Worm (Caenorhabditis elegans): ENCODE measurements around the gene srj-9.

The srj-9 gene

ce11 chrV:3424341-3424740 lies 7.4 kb upstream of the srj-9 start, which contains the start of gene srab-21:
Gene srab-21 (minus strand): TSS chrV:3424441.
- TF ChIP-seq snpc-1.3 (tag; optimal IDR thresholded peaks at IDR 0.05; ENCODE audit: insufficient read depth), result no peak

- no peak for TF ChIP-seq nfyb-1 (GFP tag; IDR thresholded peaks at IDR 0.05)
- TF ChIP-seq ceh-27 (GFP tag; optimal IDR thresholded peaks at IDR 0.05), result no peak
- TF ChIP-seq tbp1 (GFP tag; optimal IDR thresholded peaks at IDR 0.05), result no peak
- TF ChIP-seq nhr-120 (GFP tag; IDR thresholded peaks at IDR 0.05), result no peak
- no peak for TF ChIP-seq tbx-9 (tag; optimal IDR thresholded peaks at IDR 0.05; ENCODE audit: borderline replicate concordance)
- TF ChIP-seq hlh-12 (tag; optimal IDR thresholded peaks at IDR 0.05), result no peak
- no peak for TF ChIP-seq lin-26 (GFP tag; IDR thresholded peaks at IDR 0.05)
- no peak for TF ChIP-seq lag-1 (GFP tag; IDR thresholded peaks at IDR 0.05)
- no peak for TF ChIP-seq Y79H2A.3 (GFP tag; conservative IDR thresholded peaks at IDR 0.05)
- no peak for TF ChIP-seq ztf-3 (GFP tag; optimal IDR thresholded peaks at IDR 0.05)
- no peak for TF ChIP-seq die-1 (tag; optimal IDR thresholded peaks at IDR 0.05)
- no peak for TF ChIP-seq let-526 (GFP tag; IDR thresholded peaks at IDR 0.05)
- TF ChIP-seq aptf-3 (GFP tag; IDR thresholded peaks at IDR 0.05), result no peak
- no peak for TF ChIP-seq F39B2.1 (GFP tag; IDR thresholded peaks at IDR 0.05)
- no peak for TF ChIP-seq ztf-6 (GFP tag; IDR thresholded peaks at IDR 0.05)
- no peak for TF ChIP-seq ztf-26 (tag; optimal IDR thresholded peaks at IDR 0.05)
- no peak for TF ChIP-seq mes-4 (tag; optimal IDR thresholded peaks at IDR 0.05)
- no peak for TF ChIP-seq ztf-18 (tag; optimal IDR thresholded peaks at IDR 0.05)
These were observed 5.7 kb upstream of the srj-9 start, which contains the start of gene srab-22 for ce11 chrV:3426076-3426475. Gene srab-22 (plus strand): TSS chrV:3426376.

DNA sequence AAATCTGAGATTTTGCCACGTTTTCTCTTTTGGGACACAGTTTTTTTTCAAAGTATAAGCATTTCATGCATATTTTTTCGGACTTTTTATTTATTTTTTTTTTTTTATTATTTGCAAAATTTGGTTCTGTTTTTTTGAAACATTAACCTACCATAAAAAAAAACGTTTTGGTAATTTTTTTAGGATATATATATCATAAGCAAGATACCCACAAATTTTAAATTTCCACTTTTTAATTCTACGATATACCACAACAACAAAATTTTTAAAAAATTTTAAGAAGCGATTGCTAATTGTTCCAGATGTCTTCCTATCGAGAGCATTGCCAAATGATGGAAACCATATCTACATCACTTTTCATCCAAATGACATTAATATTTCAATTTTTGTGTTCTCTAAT lies 3.0 kb upstream of the srj-9 start, which contains the start of gene srab-20:
Gene srab-20, plus strand, starts transcription at position 301 of the 400 bp plus-strand sequence.
- no peak for TF ChIP-seq ztf-18 (tag; optimal IDR thresholded peaks at IDR 0.05)
- TF ChIP-seq B0261.1 (tag; optimal IDR thresholded peaks at IDR 0.05), result no peak
- no peak for TF ChIP-seq rcor-1 (GFP tag; IDR thresholded peaks at IDR 0.05)
- TF ChIP-seq ztf-25 (GFP tag; IDR thresholded peaks at IDR 0.05), result no peak
- TF ChIP-seq F57C9.4 (tag; optimal IDR thresholded peaks at IDR 0.05), result no peak
- TF ChIP-seq B0019.2 (GFP tag; conservative IDR thresholded peaks at IDR 0.05), result no peak
- no peak for TF ChIP-seq lin-54 (GFP tag; optimal IDR thresholded peaks at IDR 0.05)
- no peak for TF ChIP-seq T26A5.8 (tag; optimal IDR thresholded peaks at IDR 0.05)
- no peak for TF ChIP-seq lag-1 (GFP tag; IDR thresholded peaks at IDR 0.05)
- no peak for TF ChIP-seq nfya-2 (GFP tag; IDR thresholded peaks at IDR 0.05)
- TF ChIP-seq nhr-27 (tag; optimal IDR thresholded peaks at IDR 0.05), result no peak
- no peak for TF ChIP-seq ztf-26 (tag; optimal IDR thresholded peaks at IDR 0.05)
- TF ChIP-seq bed-2 (GFP tag; IDR thresholded peaks at IDR 0.05), result no peak

- no peak for TF ChIP-seq rcor-1 (GFP tag; IDR thresholded peaks at IDR 0.05)
- no peak for TF ChIP-seq lsl-1 (GFP tag; optimal IDR thresholded peaks at IDR 0.05)
- TF ChIP-seq nhr-80 (tag; optimal IDR thresholded peaks at IDR 0.05), result no peak
- no peak for TF ChIP-seq C17E4.6 (GFP tag; IDR thresholded peaks at IDR 0.05)
- TF ChIP-seq snpc-1.1 (tag; optimal IDR thresholded peaks at IDR 0.05; ENCODE audit: insufficient read depth), result no peak
- TF ChIP-seq K11D2.4 (GFP tag; IDR thresholded peaks at IDR 0.05), result no peak
- TF ChIP-seq ztf-28 (GFP tag; IDR thresholded peaks at IDR 0.05), result no peak
These were observed 10.9 kb downstream of the srj-9 start for ce11 chrV:3442609-3443008.

Data from whole organism, young adult.